Fruit fly (Drosophila melanogaster) whole organism, embryonic: ENCODE data around the gene CG11164.

Source experiments
- Awh ChIP-seq: fragments of 200-800 bp; sonication (Bioruptor generic); IDR thresholded peaks from 2 replicates; pipeline ENCODE4, ENCODE4 v1.3.6; 2022; ENCODE audit warnings: missing biosample characterization, missing genetic modification characterization
- BEAF-32 ChIP-seq: fragments of 200-800 bp; sonication (Bioruptor generic); optimal IDR thresholded peaks from 3 replicates; lab custom pipeline; 2017; ENCODE audit warnings: missing biosample characterization, missing genetic modification characterization, mild to moderate bottlenecking, moderate library complexity, missing genetic modification reagents
- C15 ChIP-seq: fragments of 200-800 bp; sonication (Bioruptor generic); IDR thresholded peaks from 3 replicates; pipeline ENCODE4 v1.3.6; 2022; ENCODE audit warnings: missing biosample characterization, missing genetic modification characterization
- CG1024 ChIP-seq: fragments of 200-800 bp; sonication (Bioruptor generic); IDR thresholded peaks from 2 replicates; pipeline ENCODE4 v1.3.6; 2022; ENCODE audit warnings: missing biosample characterization, missing genetic modification characterization
- CG11247 ChIP-seq: fragments of 200-800 bp; sonication (Bioruptor generic); IDR thresholded peaks from 2 replicates; pipeline ENCODE4 v1.3.6; 2022; ENCODE audit warnings: missing biosample characterization, missing genetic modification characterization
- CG11504 ChIP-seq: fragments of 200-800 bp; sonication (Bioruptor generic); optimal IDR thresholded peaks from 3 replicates; lab custom pipeline; 2019; ENCODE audit warnings: missing biosample characterization, mild to moderate bottlenecking, missing genetic modification characterization, moderate library complexity
- CG12299 ChIP-seq: fragments of 200-800 bp; sonication (Bioruptor generic); optimal IDR thresholded peaks from 2 replicates; lab custom pipeline; 2018; ENCODE audit warnings: missing biosample characterization, mild to moderate bottlenecking, missing genetic modification characterization
- CG1647 ChIP-seq: fragments of 200-800 bp; sonication (Bioruptor generic); optimal IDR thresholded peaks from 3 replicates; lab custom pipeline; 2016; ENCODE audit warnings: missing biosample characterization, missing genetic modification characterization
- CG16813 ChIP-seq: fragments of 200-800 bp; sonication (Bioruptor generic); IDR thresholded peaks from 3 replicates; pipeline ENCODE4 v1.3.6; 2022; ENCODE audit warnings: missing biosample characterization, missing genetic modification characterization; ENCODE audit not compliant: partially characterized antibody
- CG16815 ChIP-seq: fragments of 200-800 bp; sonication (Bioruptor generic); optimal IDR thresholded peaks from 3 replicates; lab custom pipeline; 2017; ENCODE audit warnings: missing biosample characterization, mild to moderate bottlenecking, missing genetic modification characterization
- CG18011 ChIP-seq: fragments of 200-800 bp; sonication (Bioruptor generic); optimal IDR thresholded peaks from 2 replicates; lab custom pipeline; 2017; ENCODE audit warnings: missing biosample characterization, missing genetic modification characterization, mild to moderate bottlenecking, moderate library complexity, missing genotype
- CG2116 ChIP-seq: fragments of 200-800 bp; sonication (Bioruptor generic); optimal IDR thresholded peaks from 3 replicates; lab custom pipeline; 2018; ENCODE audit warnings: missing biosample characterization, mild to moderate bottlenecking, missing genetic modification characterization
- CG3281 ChIP-seq: fragments of 200-800 bp; sonication (Bioruptor generic); optimal IDR thresholded peaks from 3 replicates; lab custom pipeline; 2017; ENCODE audit warnings: missing biosample characterization, mild to moderate bottlenecking, missing genetic modification characterization
- CG3407 ChIP-seq: fragments of 200-800 bp; sonication (Bioruptor generic); optimal IDR thresholded peaks from 2 replicates; lab custom pipeline; 2018; ENCODE audit warnings: missing biosample characterization, mild to moderate bottlenecking, missing genetic modification characterization
- CG34224 ChIP-seq: fragments of 200-800 bp; sonication (Bioruptor generic); IDR thresholded peaks from 3 replicates; pipeline ENCODE4 v1.3.6; 2022; ENCODE audit warnings: missing biosample characterization, missing genetic modification characterization; ENCODE audit not compliant: partially characterized antibody
- CG3995 ChIP-seq: fragments of 200-800 bp; sonication (Bioruptor generic); optimal IDR thresholded peaks from 3 replicates; lab custom pipeline; 2016; ENCODE audit warnings: missing biosample characterization, missing genetic modification characterization
- CG4360 ChIP-seq: fragments of 200-800 bp; sonication (Bioruptor generic); IDR thresholded peaks from 2 replicates; pipeline ENCODE4 v1.3.6; 2022; ENCODE audit warnings: missing biosample characterization, missing genetic modification characterization
- CG4854 ChIP-seq: fragments of 200-800 bp; sonication (Bioruptor generic); optimal IDR thresholded peaks from 2 replicates; lab custom pipeline; 2016; ENCODE audit warnings: missing biosample characterization, missing genetic modification characterization, inconsistent platforms
- CG5180 ChIP-seq: fragments of 200-800 bp; sonication (Bioruptor generic); optimal IDR thresholded peaks from 3 replicates; lab custom pipeline; 2017; ENCODE audit warnings: missing biosample characterization, missing genetic modification characterization, mild to moderate bottlenecking, moderate library complexity, missing genetic modification reagents
- CG6254 ChIP-seq: fragments of 200-800 bp; sonication (Bioruptor generic); optimal IDR thresholded peaks from 3 replicates; lab custom pipeline; 2017; ENCODE audit warnings: mild to moderate bottlenecking, missing biosample characterization, missing genetic modification reagents, missing genetic modification characterization
- CG6654 ChIP-seq: fragments of 200-800 bp; sonication (Bioruptor generic); optimal IDR thresholded peaks from 2 replicates; lab custom pipeline; 2017; ENCODE audit warnings: missing biosample characterization, mild to moderate bottlenecking, missing genetic modification characterization
- CG6765 ChIP-seq: fragments of 200-800 bp; sonication (Bioruptor generic); optimal IDR thresholded peaks from 3 replicates; lab custom pipeline; 2017; ENCODE audit warnings: missing biosample characterization, mild to moderate bottlenecking, missing genetic modification characterization
- CG6813 ChIP-seq: fragments of 200-800 bp; sonication (Bioruptor generic); optimal IDR thresholded peaks from 2 replicates; lab custom pipeline; 2017; ENCODE audit warnings: missing biosample characterization, missing genetic modification characterization, mild to moderate bottlenecking, moderate library complexity, missing genetic modification reagents
- CG6854 ChIP-seq: fragments of 200-800 bp; sonication (Bioruptor generic); optimal IDR thresholded peaks from 3 replicates; lab custom pipeline; 2017; ENCODE audit warnings: missing biosample characterization, mild to moderate bottlenecking, missing genetic modification characterization
- CG8281 ChIP-seq: fragments of 200-800 bp; sonication (Bioruptor generic); optimal IDR thresholded peaks from 2 replicates; lab custom pipeline; 2018; ENCODE audit warnings: missing biosample characterization, mild to moderate bottlenecking, missing genetic modification characterization, moderate library complexity
- CG9215 ChIP-seq: fragments of 200-800 bp; sonication (Bioruptor generic); IDR thresholded peaks from 2 replicates; pipeline ENCODE4 v1.3.6; 2022; ENCODE audit warnings: missing biosample characterization, missing genetic modification characterization
- CG9609 ChIP-seq: fragments of 200-800 bp; sonication (Bioruptor generic); optimal IDR thresholded peaks from 3 replicates; lab custom pipeline; 2016; ENCODE audit warnings: missing biosample characterization, missing genetic modification characterization
- Dp ChIP-seq: fragments of 200-800 bp; sonication (Bioruptor generic); optimal IDR thresholded peaks from 2 replicates; lab custom pipeline; 2018; ENCODE audit warnings: missing biosample characterization, mild to moderate bottlenecking, missing genetic modification characterization, moderate library complexity
- Ets65A ChIP-seq: fragments of 200-800 bp; sonication (Bioruptor generic); peaks from one replicate; lab custom pipeline; 2016; ENCODE audit warnings: missing biosample characterization, missing genetic modification characterization
- Ets97D ChIP-seq: fragments of 200-800 bp; sonication (Bioruptor generic); optimal IDR thresholded peaks from 3 replicates; lab custom pipeline; 2016; ENCODE audit warnings: missing biosample characterization, missing genetic modification characterization
- Hand ChIP-seq: fragments of 200-800 bp; sonication (Bioruptor generic); optimal IDR thresholded peaks from 2 replicates; lab custom pipeline; 2017; ENCODE audit warnings: mild to moderate bottlenecking, missing biosample characterization, missing genetic modification reagents, missing genetic modification characterization
- Hr39 ChIP-seq: fragments of >200 bp; optimal IDR thresholded peaks from 2 replicates; lab custom pipeline; 2017
- Lhr ChIP-seq: fragments of 200-800 bp; sonication (Bioruptor generic); optimal IDR thresholded peaks from 3 replicates; lab custom pipeline; 2017; ENCODE audit warnings: mild to moderate bottlenecking, missing biosample characterization, missing genetic modification reagents, missing genetic modification characterization
- MESR4 ChIP-seq: fragments of 200-800 bp; sonication (Bioruptor generic); optimal IDR thresholded peaks from 2 replicates; lab custom pipeline; 2018; ENCODE audit warnings: missing biosample characterization, mild to moderate bottlenecking, missing genetic modification characterization, moderate library complexity
- Neu2 ChIP-seq: fragments of 200-800 bp; sonication (Bioruptor generic); optimal IDR thresholded peaks from 3 replicates; lab custom pipeline; 2016; ENCODE audit warnings: missing biosample characterization, missing genetic modification characterization, borderline replicate concordance
- Nf-YC ChIP-seq: fragments of 200-800 bp; optimal IDR thresholded peaks from 3 replicates; lab custom pipeline; 2019; ENCODE audit warnings: missing biosample characterization, mild to moderate bottlenecking, missing genetic modification characterization, moderate library complexity
- Ptx1 ChIP-seq: fragments of 200-800 bp; sonication (Bioruptor generic); IDR thresholded peaks from 2 replicates; pipeline ENCODE4 v1.3.6; 2022; ENCODE audit warnings: missing biosample characterization, missing genetic modification characterization
- Scr ChIP-seq: fragments of 200-800 bp; sonication (Bioruptor generic); IDR thresholded peaks from 2 replicates; pipeline ENCODE4 v1.3.6; 2022; ENCODE audit warnings: missing biosample characterization, missing genetic modification characterization; ENCODE audit not compliant: partially characterized antibody
- Tbp ChIP-seq: fragments of >200 bp; optimal IDR thresholded peaks from 2 replicates; lab custom pipeline; 2018; ENCODE audit warnings: missing biosample characterization, missing genetic modification characterization
- Vsx1 ChIP-seq: fragments of 200-800 bp; sonication (Bioruptor generic); optimal IDR thresholded peaks from 2 replicates; lab custom pipeline; 2017; ENCODE audit warnings: missing biosample characterization, mild to moderate bottlenecking, missing genetic modification characterization, missing genetic modification reagents
- ase ChIP-seq: fragments of 200-800 bp; sonication (Bioruptor generic); IDR thresholded peaks from 3 replicates; pipeline ENCODE4 v1.3.6; 2022; ENCODE audit warnings: missing biosample characterization, missing genetic modification characterization
- corto ChIP-seq: fragments of 200-800 bp; sonication (Bioruptor generic); optimal IDR thresholded peaks from 2 replicates; lab custom pipeline; 2016; ENCODE audit warnings: missing biosample characterization, mild to moderate bottlenecking, missing genetic modification characterization, moderate library complexity
- dmrt99B ChIP-seq: fragments of 200-800 bp; sonication (Bioruptor generic); optimal IDR thresholded peaks from 2 replicates; lab custom pipeline; 2018; ENCODE audit warnings: missing biosample characterization, mild to moderate bottlenecking, missing genetic modification characterization, moderate library complexity
- eyg ChIP-seq: fragments of 200-800 bp; sonication (Bioruptor generic); optimal IDR thresholded peaks from 3 replicates; lab custom pipeline; 2016; ENCODE audit warnings: missing biosample characterization, missing genetic modification characterization
- jigr1 ChIP-seq: fragments of 200-800 bp; sonication (Bioruptor generic); IDR thresholded peaks from 3 replicates; pipeline ENCODE4 v1.3.6; 2022; ENCODE audit warnings: missing biosample characterization, missing genetic modification characterization
- kay ChIP-seq: fragments of 200-800 bp; sonication (Bioruptor generic); optimal IDR thresholded peaks from 2 replicates; lab custom pipeline; 2016; ENCODE audit warnings: missing biosample characterization, missing genetic modification characterization
- oc ChIP-seq: fragments of 200-800 bp; sonication (Bioruptor generic); optimal IDR thresholded peaks from 2 replicates; lab custom pipeline; 2018; ENCODE audit warnings: missing biosample characterization, mild to moderate bottlenecking, missing genetic modification characterization, moderate library complexity
- rib ChIP-seq: fragments of 200-800 bp; sonication (Bioruptor generic); IDR thresholded peaks from 2 replicates; pipeline ENCODE4 v1.3.6; 2022; ENCODE audit warnings: missing biosample characterization, missing genetic modification characterization
- unpg ChIP-seq: fragments of 200-800 bp; sonication (Bioruptor generic); optimal IDR thresholded peaks from 3 replicates; lab custom pipeline; 2018; ENCODE audit warnings: missing biosample characterization, mild to moderate bottlenecking, missing genetic modification characterization, moderate library complexity
- zfh1 ChIP-seq: fragments of 200-800 bp; sonication (Bioruptor generic); IDR thresholded peaks from 3 replicates; pipeline ENCODE4 v1.3.6; 2022; ENCODE audit warnings: missing biosample characterization, missing genetic modification characterization

CG11164 gene

DNA sequence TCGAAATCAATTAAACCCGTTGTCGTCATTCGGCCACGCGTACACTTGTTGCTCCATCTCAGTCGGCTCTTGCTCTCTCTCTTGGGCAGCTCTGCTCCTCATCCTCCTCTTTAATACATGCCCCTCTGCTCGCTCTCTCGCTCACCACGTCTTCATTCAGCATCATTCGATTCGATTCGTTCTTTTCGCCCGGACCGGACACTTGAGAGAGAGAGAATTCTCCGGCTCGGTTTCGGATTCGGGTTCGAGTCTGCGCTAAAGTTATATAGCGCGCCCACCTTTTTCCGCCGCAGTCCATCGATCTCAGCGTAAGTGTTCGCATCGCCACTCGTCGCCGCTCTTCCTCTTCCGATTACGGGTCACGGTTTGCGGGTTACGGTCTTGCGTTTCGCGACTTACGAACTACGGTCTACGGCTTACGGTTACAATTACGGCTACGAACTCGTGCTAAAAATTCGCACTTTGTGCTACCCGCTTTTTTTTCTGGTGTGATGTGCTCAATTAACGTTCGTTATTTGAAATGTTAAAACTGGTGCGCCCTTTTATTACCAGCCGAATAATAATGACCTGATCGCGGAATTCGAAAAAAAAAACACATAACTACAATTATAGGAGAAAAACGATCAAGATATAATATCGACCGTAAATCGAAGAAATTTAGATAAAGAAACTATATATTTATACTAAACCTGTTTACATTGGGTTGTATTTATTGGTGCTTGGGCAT lies 25.8 kb upstream of the CG11164 start (continued):
- TF ChIP-seq CG6654 (GFP tag; lab: Kevin White, UChicago): no peak
- TF ChIP-seq CG3995: peak; percentile 86
- no peak for TF ChIP-seq Dp (GFP tag; lab: Kevin White, UChicago)
- TF ChIP-seq C15: no peak
- no peak for TF ChIP-seq kay (GFP tag; lab: Kevin White, UChicago)
- TF ChIP-seq CG16815 (GFP tag; lab: Kevin White, UChicago): no peak
- TF ChIP-seq Neu2 (GFP tag; lab: Kevin White, UChicago): no peak
- no peak for TF ChIP-seq CG16813 (GFP tag; lab: Robert Waterston, UW)
- TF ChIP-seq Lhr (GFP tag; lab: Kevin White, UChicago): no peak
- no peak for TF ChIP-seq CG11247 (GFP tag; lab: Robert Waterston, UW)
- peak; percentile 56 for TF ChIP-seq Nf-YC (tag; lab: Kevin White, UChicago)
- TF ChIP-seq CG5180: no peak
- no peak for TF ChIP-seq Hr39 (lab: Kevin White, UChicago)
- no peak for TF ChIP-seq dmrt99B (tag; lab: Kevin White, UChicago)
- TF ChIP-seq Ptx1: no peak
- TF ChIP-seq Awh (GFP tag; lab: Robert Waterston, UW): no peak
- TF ChIP-seq jigr1 (GFP tag; lab: Robert Waterston, UW): no peak
- peak; percentile 34; the same call in 1 of the 3 replicates for TF ChIP-seq CG34224
- no peak for TF ChIP-seq Ets65A (GFP tag; lab: Kevin White, UChicago)
- peak; percentile 37 for TF ChIP-seq Scr
- TF ChIP-seq CG9609 (GFP tag; lab: Kevin White, UChicago): no peak
- TF ChIP-seq CG1024: no peak
- TF ChIP-seq Ets97D (GFP tag; lab: Kevin White, UChicago): no peak
- no peak for TF ChIP-seq CG9215 (GFP tag; lab: Robert Waterston, UW)
- no peak for TF ChIP-seq eyg (GFP tag; lab: Kevin White, UChicago)
- no peak for TF ChIP-seq zfh1 (GFP tag; lab: Robert Waterston, UW)
- TF ChIP-seq CG6854 (GFP tag; lab: Kevin White, UChicago): no peak
- no peak for TF ChIP-seq CG4854 (GFP tag; lab: Kevin White, UChicago)
- TF ChIP-seq unpg: peak; percentile 0
- peak; percentile 26 for TF ChIP-seq CG6765 (GFP tag; lab: Kevin White, UChicago)
- TF ChIP-seq oc: no peak
- no peak for TF ChIP-seq ase (GFP tag; lab: Robert Waterston, UW)
- no peak for TF ChIP-seq rib (GFP tag; lab: Robert Waterston, UW)
- peak; percentile 31 for TF ChIP-seq CG3281 (GFP tag; lab: Kevin White, UChicago)
- TF ChIP-seq CG8281: no peak
- TF ChIP-seq CG11504 (tag; lab: Kevin White, UChicago): no peak
- no peak for TF ChIP-seq CG6254
- no peak for TF ChIP-seq CG1647 (GFP tag; lab: Kevin White, UChicago)
- TF ChIP-seq CG12299 (tag; lab: Kevin White, UChicago): no peak
- TF ChIP-seq Vsx1 (GFP tag; lab: Kevin White, UChicago): no peak
- TF ChIP-seq corto: no peak
- TF ChIP-seq CG6813: no peak
- no peak for TF ChIP-seq Tbp (GFP tag; lab: Kevin White, UChicago)
- no peak for TF ChIP-seq CG3407
- TF ChIP-seq BEAF-32 (GFP tag; lab: Kevin White, UChicago): no peak
- TF ChIP-seq CG2116 (GFP tag; lab: Kevin White, UChicago): no peak
- TF ChIP-seq CG18011 (GFP tag; lab: Kevin White, UChicago): no peak
- TF ChIP-seq CG4360 (GFP tag; lab: Robert Waterston, UW): no peak
- TF ChIP-seq Hand (GFP tag; lab: Kevin White, UChicago): no peak
- TF ChIP-seq MESR4 (GFP tag; lab: Kevin White, UChicago): no peak
